Worm (Caenorhabditis elegans) whole organism, L1 larva: Measurements from ENCODE around the gene chl-1.
A peak's percentile ranks its signal among the peaks of the same experiment; 100 is the strongest.

ENCODE experiments used
- C04F5.9 ChIP-seq: sonication (generic microtip); optimal IDR thresholded peaks from 2 replicates; lab custom pipeline; 2016; ENCODE audit warnings: missing genetic modification characterization, missing compliant biosample characterization
- C34B4.2 ChIP-seq: sonication (generic microtip); optimal IDR thresholded peaks from 2 replicates; lab custom pipeline; 2017; ENCODE audit warnings: mild to moderate bottlenecking, missing genetic modification characterization, missing compliant biosample characterization
- F16B12.6 ChIP-seq: fragments of 150-350 bp; optimal IDR thresholded peaks from 2 replicates; lab custom pipeline; 2014; ENCODE audit warnings: missing biosample characterization, missing genetic modification characterization
- aha-1 ChIP-seq: fragments of 150-350 bp; optimal IDR thresholded peaks from 2 replicates; lab custom pipeline; 2014; ENCODE audit warnings: missing biosample characterization, missing genetic modification characterization
- aly-2 ChIP-seq: fragments of 150-350 bp; optimal IDR thresholded peaks from 2 replicates; lab custom pipeline; 2014; ENCODE audit warnings: missing biosample characterization, missing genetic modification characterization
- ama-1 ChIP-seq: fragments of 150-350 bp; optimal IDR thresholded peaks from 2 replicates; lab custom pipeline; 2014
- blmp-1 ChIP-seq: fragments of 150-350 bp; optimal IDR thresholded peaks from 2 replicates; lab custom pipeline; 2014; ENCODE audit warnings: missing biosample characterization, missing genetic modification characterization
- efl-1 ChIP-seq, 4 experiments: fragments of 150-350 bp; optimal IDR thresholded peaks in 3 of 4; peaks in 1 of 4; 1 replicate in 1 of 4; 2 replicates in 3 of 4; lab custom pipeline; 2014; ENCODE audit warnings: missing biosample characterization in 2 of 4, missing genetic modification characterization in 2 of 4, missing genetic modification reagents in 2 of 4
- elt-3 ChIP-seq, 6 experiments: fragments of 150-350 bp in 1 of 6; sonication (generic microtip); optimal IDR thresholded peaks; 2 replicates each; lab custom pipeline; 2017 to 2018; ENCODE audit warnings: missing biosample characterization in 6 of 6, missing genetic modification characterization in 6 of 6, inconsistent platforms in 1 of 6
- fkh-8 ChIP-seq: sonication (generic microtip); optimal IDR thresholded peaks from 2 replicates; lab custom pipeline; 2016; ENCODE audit warnings: mild to moderate bottlenecking, missing genetic modification characterization, missing compliant biosample characterization
- fos-1 ChIP-seq: fragments of 150-350 bp; optimal IDR thresholded peaks from 2 replicates; lab custom pipeline; 2014; ENCODE audit warnings: missing biosample characterization, missing genetic modification characterization
- hlh-4 ChIP-seq: sonication (generic microtip); optimal IDR thresholded peaks from 2 replicates; lab custom pipeline; 2016; ENCODE audit warnings: mild to moderate bottlenecking, missing genetic modification characterization, missing compliant biosample characterization
- hpl-2 ChIP-seq: fragments of 150-350 bp; optimal IDR thresholded peaks from 2 replicates; lab custom pipeline; 2014; ENCODE audit warnings: missing biosample characterization, missing genetic modification reagents, missing genetic modification characterization
- isw-1 ChIP-seq: fragments of 200-800 bp; sonication (Bioruptor generic); IDR thresholded peaks from 2 replicates; pipeline ENCODE4 v1.3.6; 2022; ENCODE audit warnings: missing genetic modification characterization, missing compliant biosample characterization
- jun-1 ChIP-seq: fragments of 150-350 bp; optimal IDR thresholded peaks from 2 replicates; lab custom pipeline; 2014; ENCODE audit warnings: missing biosample characterization, missing genetic modification reagents, missing genetic modification characterization
- lin-14 ChIP-seq: fragments of 200-800 bp; sonication (Bioruptor generic); optimal IDR thresholded peaks from 2 replicates; lab custom pipeline; 2018; ENCODE audit warnings: mild to moderate bottlenecking, missing genetic modification characterization, moderate library complexity, missing compliant biosample characterization
- lin-39 ChIP-seq: fragments of 150-350 bp; optimal IDR thresholded peaks from 2 replicates; lab custom pipeline; 2014; ENCODE audit warnings: missing biosample characterization, missing genetic modification reagents, missing genetic modification characterization
- lir-3 ChIP-seq: sonication (generic microtip); optimal IDR thresholded peaks from 2 replicates; lab custom pipeline; 2016; ENCODE audit warnings: mild to moderate bottlenecking, missing genetic modification characterization, moderate library complexity, missing compliant biosample characterization; ENCODE audit not compliant: poor library complexity
- lsy-2 ChIP-seq, 2 experiments: fragments of 150-350 bp; optimal IDR thresholded peaks; 2 replicates each; lab custom pipeline; 2014; ENCODE audit warnings: missing biosample characterization in 2 of 2, missing genetic modification characterization in 2 of 2
- mab-9 ChIP-seq: fragments of 200-800 bp; sonication (Bioruptor generic); IDR thresholded peaks from 2 replicates; pipeline ENCODE4 v1.3.6; 2022; ENCODE audit warnings: missing genetic modification reagents, missing genetic modification characterization, missing compliant biosample characterization
- mdl-1 ChIP-seq, 2 experiments: fragments of 150-350 bp; optimal IDR thresholded peaks; 2 replicates each; lab custom pipeline; 2014 to 2017; ENCODE audit warnings: missing biosample characterization in 2 of 2, missing genetic modification characterization in 2 of 2, inconsistent platforms in 1 of 2
- nhr-237 ChIP-seq: fragments of 150-350 bp; optimal IDR thresholded peaks from 2 replicates; lab custom pipeline; 2014; ENCODE audit warnings: missing biosample characterization, missing genetic modification characterization
- nhr-28 ChIP-seq: fragments of 150-350 bp; optimal IDR thresholded peaks from 2 replicates; lab custom pipeline; 2014; ENCODE audit warnings: missing biosample characterization, missing genetic modification characterization
- nhr-77 ChIP-seq: fragments of 150-350 bp; optimal IDR thresholded peaks from 2 replicates; lab custom pipeline; 2014; ENCODE audit warnings: missing biosample characterization, missing genetic modification characterization
- nhr-85 ChIP-seq: sonication (generic microtip); peaks from one replicate; lab custom pipeline; 2016; ENCODE audit warnings: missing genetic modification characterization, inconsistent platforms, missing compliant biosample characterization
- sox-4 ChIP-seq: sonication (generic microtip); optimal IDR thresholded peaks from 2 replicates; lab custom pipeline; 2016; ENCODE audit warnings: missing genetic modification characterization, missing compliant biosample characterization
- sptf-1 ChIP-seq: fragments of 150-350 bp; optimal IDR thresholded peaks from 2 replicates; lab custom pipeline; 2014; ENCODE audit warnings: missing biosample characterization, missing genetic modification characterization
- sup-37 ChIP-seq: fragments of 200-800 bp; sonication (Bioruptor generic); optimal IDR thresholded peaks from 2 replicates; lab custom pipeline; 2018; ENCODE audit warnings: mild to moderate bottlenecking, missing genetic modification characterization, missing compliant biosample characterization
- swsn-7 ChIP-seq: sonication (generic microtip); optimal IDR thresholded peaks from 2 replicates; lab custom pipeline; 2016; ENCODE audit warnings: missing genetic modification characterization, missing compliant biosample characterization
- tbx-2 ChIP-seq: sonication (generic microtip); optimal IDR thresholded peaks from 2 replicates; lab custom pipeline; 2016; ENCODE audit warnings: missing genetic modification characterization, missing compliant biosample characterization
- tlp-1 ChIP-seq: fragments of 150-350 bp; optimal IDR thresholded peaks from 2 replicates; lab custom pipeline; 2014; ENCODE audit warnings: missing biosample characterization, missing genetic modification characterization
- unc-30 ChIP-seq: sonication (generic microtip); optimal IDR thresholded peaks from 2 replicates; lab custom pipeline; 2017; ENCODE audit warnings: missing biosample characterization, missing genetic modification characterization
- unc-62 ChIP-seq: fragments of 150-350 bp; optimal IDR thresholded peaks from 2 replicates; lab custom pipeline; 2014; ENCODE audit warnings: missing biosample characterization, missing genetic modification reagents, missing genetic modification characterization
- unc-86 ChIP-seq: sonication (generic microtip); optimal IDR thresholded peaks from 2 replicates; lab custom pipeline; 2016; ENCODE audit warnings: missing genetic modification characterization, missing compliant biosample characterization
- vab-15 ChIP-seq: sonication (generic microtip); optimal IDR thresholded peaks from 2 replicates; lab custom pipeline; 2017; ENCODE audit warnings: missing genotype, mild to moderate bottlenecking, missing genetic modification characterization, missing compliant biosample characterization
- xbp-1 ChIP-seq: sonication (generic microtip); optimal IDR thresholded peaks from 2 replicates; lab custom pipeline; 2016; ENCODE audit warnings: missing genetic modification characterization, missing compliant biosample characterization
- ztf-4 ChIP-seq: fragments of 150-350 bp; optimal IDR thresholded peaks from 2 replicates; lab custom pipeline; 2014; ENCODE audit warnings: missing biosample characterization, missing genetic modification characterization

The chl-1 gene

DNA sequence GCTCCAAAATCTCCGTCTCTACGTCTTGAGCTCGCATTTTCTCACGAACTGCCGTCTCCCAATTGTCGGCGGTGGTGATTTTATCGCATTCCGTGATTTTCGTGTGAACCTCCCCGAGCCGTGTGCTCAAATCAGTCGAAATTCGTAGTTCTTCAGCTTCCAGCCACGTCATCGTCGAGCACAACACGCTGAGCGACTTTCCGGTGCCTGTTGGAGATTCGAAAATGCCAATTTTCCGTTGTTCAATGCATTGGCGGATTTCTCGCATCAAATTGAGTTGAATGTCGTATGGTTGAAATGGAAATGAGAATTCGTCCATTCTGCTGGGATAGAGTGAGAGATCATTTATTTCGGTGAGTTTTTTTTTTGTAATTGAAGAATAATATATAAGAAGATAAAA, at the start of gene chl-1, which contains the start of gene M03C11.3:
Gene chl-1, minus strand, starts transcription at position 323 of the 400 bp plus-strand sequence.
Gene M03C11.3, plus strand, starts transcription at position 153 of the 400 bp plus-strand sequence.
- TF ChIP-seq blmp-1 (tag; lab: Kevin White, UChicago), result no peak
- no peak for TF ChIP-seq fkh-8 (tag; lab: Kevin White, UChicago)
- no peak for TF ChIP-seq efl-1 (optimal IDR thresholded peaks at IDR 0.05; lab: Kevin White, UChicago)
- peak in 1 of 2 experiments; percentile 91 for TF ChIP-seq efl-1 (GFP tag; optimal IDR thresholded peaks at IDR 0.05 in 1 of 2; lab: Kevin White, UChicago)
- TF ChIP-seq mab-9 (GFP tag; lab: Robert Waterston, UW), result no peak
- no peak for TF ChIP-seq unc-30 (tag; lab: Kevin White, UChicago)
- TF ChIP-seq jun-1 (tag; lab: Kevin White, UChicago), result no peak
- TF ChIP-seq sox-4 (tag; lab: Kevin White, UChicago), result no peak
- TF ChIP-seq swsn-7 (tag; lab: Kevin White, UChicago), result no peak

- TF ChIP-seq vab-15 (tag; lab: Kevin White, UChicago) (no peak), nhr-77 (tag; lab: Kevin White, UChicago) (no peak), ama-1 (lab: Kevin White, UChicago) (no peak), mab-9 (GFP tag; lab: Robert Waterston, UW) (no peak), unc-30 (tag; lab: Kevin White, UChicago) (no peak), ztf-4 (no peak), nhr-85 (tag; lab: Kevin White, UChicago) (no peak), sptf-1 (no peak), swsn-7 (tag; lab: Kevin White, UChicago) (no peak), mdl-1 (tag; optimal IDR thresholded peaks at IDR 0.05; lab: Kevin White, UChicago) (no peak)
Measured at ce11 chrIII:10451012-10451411, 46.0 kb upstream of the chl-1 start, which contains the start of gene H04D03.4. H04D03.4 (minus strand) TSS chrIII:10451112.

DNA sequence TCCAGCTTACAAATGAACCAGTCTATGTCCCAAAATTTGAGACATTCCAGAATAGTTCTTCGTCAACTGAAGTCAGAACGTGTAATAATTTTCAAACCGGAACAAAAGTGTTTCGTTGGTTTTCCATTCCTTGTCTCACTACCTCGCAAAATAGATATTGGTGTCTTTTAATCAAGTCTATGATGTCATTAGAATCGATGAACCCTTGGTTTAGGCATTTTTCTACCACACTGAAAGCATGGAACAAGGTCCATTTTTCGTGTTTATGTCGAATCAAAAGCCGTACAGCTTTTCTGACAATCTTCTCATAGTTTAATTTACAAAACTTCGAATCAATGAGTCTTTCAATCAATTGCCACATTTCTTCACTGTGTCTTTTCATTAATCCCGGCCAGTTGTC, 41.7 kb upstream of the chl-1 start, which contains the start of gene H04D03.7:
Gene H04D03.7, minus strand, starts transcription at position 101 of the 400 bp plus-strand sequence.
- TF ChIP-seq nhr-28 (tag; lab: Kevin White, UChicago) (no peak), lsy-2 (tag; optimal IDR thresholded peaks at IDR 0.05; lab: Kevin White, UChicago) (no peak), hlh-4 (no peak), unc-62 (GFP tag; lab: Kevin White, UChicago) (no peak), aly-2 (tag; lab: Kevin White, UChicago) (no peak), nhr-237 (no peak), lin-39 (tag; lab: Kevin White, UChicago) (no peak), lin-14 (GFP tag; lab: Kevin White, UChicago) (no peak), C34B4.2 (no peak), isw-1 (GFP tag; lab: Robert Waterston, UW) (no peak), hpl-2 (GFP tag; lab: Kevin White, UChicago) (no peak), unc-86 (tag; lab: Kevin White, UChicago) (no peak), tbx-2 (tag; lab: Kevin White, UChicago) (no peak), aha-1 (no peak), unc-30 (tag; lab: Kevin White, UChicago) (no peak), C04F5.9 (tag; lab: Kevin White, UChicago) (no peak), tlp-1 (tag; lab: Kevin White, UChicago) (no peak), mdl-1 (tag; optimal IDR thresholded peaks at IDR 0.05; lab: Kevin White, UChicago) (no peak), lir-3 (tag; lab: Kevin White, UChicago) (no peak), fos-1 (tag; lab: Kevin White, UChicago) (no peak)

- TF ChIP-seq sup-37 (GFP tag; lab: Kevin White, UChicago), result no peak
- no peak for TF ChIP-seq unc-86 (tag; lab: Kevin White, UChicago)
- TF ChIP-seq elt-3 (tag; optimal IDR thresholded peaks at IDR 0.05; lab: Kevin White, UChicago), result no peak
- TF ChIP-seq F16B12.6, result no peak
- TF ChIP-seq swsn-7 (tag; lab: Kevin White, UChicago), result no peak
- TF ChIP-seq xbp-1 (tag; lab: Kevin White, UChicago), result no peak
Measured at ce11 chrIII:10442355-10443140, 37.5 kb upstream of the chl-1 start, which contains the start of the genes H04D03.2 and ecps-2. H04D03.2 (minus strand) TSS chrIII:10442405. ecps-2 (plus strand) TSS chrIII:10443090.
